Fruit fly (Drosophila melanogaster): Measurements from ENCODE around the gene Rab3-GEF.

The Rab3-GEF gene

dm6 chrX:15075485-15076037, 13.9 kb upstream of the Rab3-GEF start:
- peak; percentile 79 for TF ChIP-seq CG17801 (GFP tag; optimal IDR thresholded peaks at IDR 0.05; ENCODE audit: partially characterized antibody)

- no peak for TF ChIP-seq CG17801 (GFP tag; optimal IDR thresholded peaks at IDR 0.05; ENCODE audit: partially characterized antibody)
These were observed 13.4 kb upstream of the Rab3-GEF start, which contains the start of gene Lsd-2 for dm6 chrX:15076038-15076575. Gene Lsd-2, minus strand, starts transcription at chrX:15076220.

- TF ChIP-seq CG17801 (GFP tag; optimal IDR thresholded peaks at IDR 0.05; ENCODE audit: partially characterized antibody) = no peak
These were observed 12.9 kb upstream of the Rab3-GEF start for dm6 chrX:15076606-15077005.

- peak; percentile 75 for TF ChIP-seq CG17801 (GFP tag; optimal IDR thresholded peaks at IDR 0.05; ENCODE audit: partially characterized antibody)
These were observed 11.8 kb upstream of the Rab3-GEF start for dm6 chrX:15077576-15078136.

dm6 chrX:15078394-15078793, 11.1 kb upstream of the Rab3-GEF start:
- no peak for TF ChIP-seq CG17801 (GFP tag; optimal IDR thresholded peaks at IDR 0.05; ENCODE audit: partially characterized antibody)

dm6 chrX:15079163-15079809, 10.2 kb upstream of the Rab3-GEF start:
- TF ChIP-seq CG17801 (GFP tag; optimal IDR thresholded peaks at IDR 0.05; ENCODE audit: partially characterized antibody) = peak; percentile 57

dm6 chrX:15079945-15080344, 9.5 kb upstream of the Rab3-GEF start:
- peak; percentile 34 for TF ChIP-seq CG17801 (GFP tag; optimal IDR thresholded peaks at IDR 0.05; ENCODE audit: partially characterized antibody)

DNA sequence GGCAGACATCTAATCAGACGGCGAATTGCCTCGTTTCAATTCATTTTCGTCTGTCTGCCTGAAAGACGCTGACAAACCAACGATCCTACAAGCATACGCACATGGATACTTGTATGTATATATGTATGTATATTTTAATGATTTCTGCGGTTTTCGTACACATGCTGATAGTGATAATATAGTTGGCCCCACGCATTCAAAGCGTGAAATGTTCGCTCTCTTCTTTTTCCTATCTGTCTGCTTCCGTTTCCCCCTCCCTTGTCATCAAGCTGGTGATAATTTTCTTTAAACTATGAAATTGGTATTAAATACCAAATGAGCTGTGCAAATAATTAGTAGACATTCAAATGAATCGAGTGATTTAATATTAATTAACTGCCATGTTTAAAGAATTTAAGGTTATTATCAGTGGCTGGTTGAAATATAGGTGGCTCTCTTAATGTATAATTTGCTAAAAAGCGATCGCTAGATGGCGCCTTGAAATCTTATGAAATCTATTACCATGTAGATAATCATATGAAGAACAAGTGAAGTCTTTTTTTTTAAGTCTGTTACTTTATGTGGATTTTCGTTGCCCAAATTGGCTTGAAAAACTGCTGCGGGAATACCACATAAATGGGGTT, 8.6 kb upstream of the Rab3-GEF start, which contains the start of gene CG33177:
TSS of gene CG33177 (plus strand) at position 588 of the 623 bp plus-strand sequence.
- TF ChIP-seq CG17801 (GFP tag; optimal IDR thresholded peaks at IDR 0.05; ENCODE audit: partially characterized antibody) = no peak

- no peak for TF ChIP-seq CG17801 (GFP tag; optimal IDR thresholded peaks at IDR 0.05; ENCODE audit: partially characterized antibody)
These were observed 6.8 kb upstream of the Rab3-GEF start, which contains the start of gene CG33178 for dm6 chrX:15082681-15083080. Gene CG33178, plus strand, starts transcription at chrX:15082827.

- peak; percentile 72 for TF ChIP-seq CG17801 (GFP tag; optimal IDR thresholded peaks at IDR 0.05; ENCODE audit: partially characterized antibody)
These were observed 4.8 kb upstream of the Rab3-GEF start, which contains the start of gene Cox17 for dm6 chrX:15084580-15085138. Gene Cox17, minus strand, starts transcription at chrX:15084699.

- peak; percentile 92 for TF ChIP-seq CG17801 (GFP tag; optimal IDR thresholded peaks at IDR 0.05; ENCODE audit: partially characterized antibody)
These were observed 3.5 kb upstream of the Rab3-GEF start, which contains the start of the genes CG15027 and Dbct for dm6 chrX:15085777-15086510. Gene CG15027, minus strand, starts transcription at chrX:15085827. Gene Dbct, plus strand, starts transcription at chrX:15086125.

DNA sequence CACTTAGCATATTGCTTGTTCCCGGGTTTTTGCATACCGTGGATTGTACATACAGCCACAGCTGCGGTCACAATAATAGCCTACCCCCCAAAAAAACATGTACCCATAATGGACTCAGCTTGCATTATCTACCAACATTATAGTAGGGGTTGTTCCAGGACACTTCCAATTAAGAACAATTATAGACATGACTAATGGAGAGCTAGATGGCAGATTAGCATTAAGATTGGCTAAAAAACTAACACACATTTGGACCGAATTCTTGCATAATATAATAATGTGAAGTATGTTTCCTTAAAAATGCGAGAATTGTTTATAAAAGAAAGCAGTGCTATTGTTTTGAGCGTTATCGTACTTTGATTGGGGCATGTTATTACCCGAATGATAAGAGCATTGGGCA, 889 bp downstream of the Rab3-GEF start:
- no peak for TF ChIP-seq CG17801 (GFP tag; optimal IDR thresholded peaks at IDR 0.05; ENCODE audit: partially characterized antibody)

DNA sequence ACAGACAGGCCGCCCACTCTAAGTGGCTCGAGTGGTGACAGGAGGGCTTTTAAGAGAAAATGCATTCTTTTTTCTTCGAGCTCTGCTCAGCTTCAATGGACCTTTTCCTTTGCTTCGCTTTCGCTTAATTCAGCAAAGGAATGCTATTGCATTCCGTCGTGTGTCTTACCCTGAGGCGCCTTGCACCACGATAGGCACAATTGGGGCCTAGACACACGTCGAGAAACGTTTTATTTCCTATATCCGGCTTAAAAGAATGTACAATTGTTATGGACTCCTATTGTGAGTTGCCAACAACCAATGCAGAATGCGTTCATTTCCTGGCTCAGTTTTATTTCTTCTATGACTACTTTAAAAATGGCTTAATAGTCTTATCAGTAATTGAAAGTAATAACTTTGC, 1.7 kb downstream of the Rab3-GEF start:
- no peak for TF ChIP-seq CG17801 (GFP tag; optimal IDR thresholded peaks at IDR 0.05; ENCODE audit: partially characterized antibody)

dm6 chrX:15095942-15096341, 6.5 kb downstream of the Rab3-GEF start, which contains the start of gene CG9072:
Gene CG9072, minus strand, starts transcription at chrX:15096042.
- TF ChIP-seq CG17801 (GFP tag; optimal IDR thresholded peaks at IDR 0.05; ENCODE audit: partially characterized antibody) = no peak
